Worm (Caenorhabditis elegans): ENCODE measurements around the gene F35D2.3.

The F35D2.3 gene

ce11 chrII:7542952-7543351 lies 27.5 kb upstream of the F35D2.3 start:
- TF ChIP-seq nhr-23 (tag; optimal IDR thresholded peaks at IDR 0.05) (peak; percentile 61), unc-62 (GFP tag; optimal IDR thresholded peaks at IDR 0.05) (no peak)

DNA sequence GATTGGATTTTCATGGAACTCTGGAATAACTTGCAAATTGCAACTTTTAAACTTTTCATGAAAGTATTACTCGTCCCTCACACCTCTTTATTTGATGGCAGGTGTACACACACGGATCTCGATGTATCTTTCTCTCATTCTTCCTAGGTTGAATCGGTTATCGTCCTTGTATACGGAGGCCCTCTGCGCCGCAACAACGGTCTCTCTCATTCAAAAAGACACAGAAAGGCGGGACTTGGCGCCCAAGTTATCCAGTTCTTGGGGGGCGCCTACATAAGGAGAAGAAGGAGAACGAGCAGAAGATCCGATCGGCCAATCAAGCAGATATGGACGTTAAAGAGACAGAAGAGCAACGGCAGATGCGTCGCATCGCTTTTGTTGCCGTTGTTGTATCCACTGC lies 26.6 kb upstream of the F35D2.3 start, which contains the start of gene rol-8:
rol-8 (plus strand) TSS at position 301 of the 400 bp plus-strand sequence.
- TF ChIP-seq tbx-2 (tag; optimal IDR thresholded peaks at IDR 0.05) (no peak), mdl-1 (tag; optimal IDR thresholded peaks at IDR 0.05) (no peak), elt-3 (tag; optimal IDR thresholded peaks at IDR 0.05) (no peak), ama-1 (optimal IDR thresholded peaks at IDR 0.05) (no peak)

- TF ChIP-seq nhr-43 (tag; optimal IDR thresholded peaks at IDR 0.05; ENCODE audit: poor library complexity, severe bottlenecking) (peak; percentile 51), ama-1 (optimal IDR thresholded peaks at IDR 0.05) (peak; percentile 32), aly-2 (tag; optimal IDR thresholded peaks at IDR 0.05) (no peak)
Measured at ce11 chrII:7544782-7545181, 25.6 kb upstream of the F35D2.3 start.

ce11 chrII:7545364-7545763 lies 25.0 kb upstream of the F35D2.3 start:
- TF ChIP-seq zag-1 (tag; optimal IDR thresholded peaks at IDR 0.05): no peak
- TF ChIP-seq nhr-43 (tag; optimal IDR thresholded peaks at IDR 0.05; ENCODE audit: poor library complexity, severe bottlenecking): peak; percentile 33
- TF ChIP-seq skn-1 (tag; optimal IDR thresholded peaks at IDR 0.05): no peak
- no peak for TF ChIP-seq nhr-76 (tag; optimal IDR thresholded peaks at IDR 0.05)
- TF ChIP-seq fkh-10 (GFP tag; optimal IDR thresholded peaks at IDR 0.05): no peak
- no peak for TF ChIP-seq ZK546.5 (tag; optimal IDR thresholded peaks at IDR 0.05)
- TF ChIP-seq jun-1 (tag; optimal IDR thresholded peaks at IDR 0.05): no peak
- TF ChIP-seq nhr-67 (tag; optimal IDR thresholded peaks at IDR 0.05): no peak
- TF ChIP-seq elt-2 (tag; optimal IDR thresholded peaks at IDR 0.05): no peak
- peak; percentile 89 for TF ChIP-seq ama-1 (optimal IDR thresholded peaks at IDR 0.05)
- TF ChIP-seq tbx-2 (tag; optimal IDR thresholded peaks at IDR 0.05): no peak
- no peak for TF ChIP-seq mml-1 (tag; optimal IDR thresholded peaks at IDR 0.05)
- no peak for TF ChIP-seq lin-39 (tag; optimal IDR thresholded peaks at IDR 0.05)
- no peak for TF ChIP-seq nhr-12 (tag; optimal IDR thresholded peaks at IDR 0.05)
- no peak for TF ChIP-seq daf-12 (tag; optimal IDR thresholded peaks at IDR 0.05)
- no peak for TF ChIP-seq ztf-11 (tag; optimal IDR thresholded peaks at IDR 0.05)
- TF ChIP-seq ceh-28 (tag; optimal IDR thresholded peaks at IDR 0.05): peak; percentile 6
- TF ChIP-seq nhr-23 (tag; optimal IDR thresholded peaks at IDR 0.05): peak; percentile 69
- no peak for TF ChIP-seq nhr-11 (tag; optimal IDR thresholded peaks at IDR 0.05)
- no peak for TF ChIP-seq egl-5 (tag; optimal IDR thresholded peaks at IDR 0.05)
- TF ChIP-seq R02D3.7 (tag; optimal IDR thresholded peaks at IDR 0.05): peak; percentile 36
- TF ChIP-seq pqm-1 (tag; optimal IDR thresholded peaks at IDR 0.05): no peak
- no peak for TF ChIP-seq nhr-28 (tag; optimal IDR thresholded peaks at IDR 0.05)
- no peak for TF ChIP-seq pha-4 (tag; optimal IDR thresholded peaks at IDR 0.05)
- TF ChIP-seq egl-27 (tag; optimal IDR thresholded peaks at IDR 0.05): no peak
- no peak for TF ChIP-seq ztf-4 (tag; optimal IDR thresholded peaks at IDR 0.05)
- TF ChIP-seq nhr-237 (tag; optimal IDR thresholded peaks at IDR 0.05): no peak
- TF ChIP-seq eor-1 (tag; optimal IDR thresholded peaks at IDR 0.05): no peak
- no peak for TF ChIP-seq snpc-4 (tag; optimal IDR thresholded peaks at IDR 0.05)
- TF ChIP-seq elt-1 (tag; optimal IDR thresholded peaks at IDR 0.05): no peak
- TF ChIP-seq nhr-25 (tag; optimal IDR thresholded peaks at IDR 0.05): peak; percentile 9
- no peak for TF ChIP-seq lin-15B (tag; optimal IDR thresholded peaks at IDR 0.05)
- no peak for TF ChIP-seq ceh-9 (tag; optimal IDR thresholded peaks at IDR 0.05)
- no peak for TF ChIP-seq ceh-82 (tag; optimal IDR thresholded peaks at IDR 0.05)
- TF ChIP-seq unc-39 (tag; optimal IDR thresholded peaks at IDR 0.05): no peak
- no peak for TF ChIP-seq aly-2 (tag; optimal IDR thresholded peaks at IDR 0.05)
- TF ChIP-seq sea-2 (GFP tag; optimal IDR thresholded peaks at IDR 0.05): no peak
- TF ChIP-seq hmg-11 (tag; optimal IDR thresholded peaks at IDR 0.05): no peak
- no peak for TF ChIP-seq ceh-16 (tag; optimal IDR thresholded peaks at IDR 0.05)
- TF ChIP-seq nhr-77 (tag; optimal IDR thresholded peaks at IDR 0.05): no peak
- no peak for TF ChIP-seq unc-62 (GFP tag; optimal IDR thresholded peaks at IDR 0.05)
- peak; percentile 24 for TF ChIP-seq nfya-1 (tag; optimal IDR thresholded peaks at IDR 0.05; ENCODE audit: insufficient read depth)
- TF ChIP-seq mdl-1 (tag; optimal IDR thresholded peaks at IDR 0.05): no peak
- TF ChIP-seq fos-1 (tag; optimal IDR thresholded peaks at IDR 0.05): no peak
- peak; percentile 29 to 77 (median 72) for TF ChIP-seq elt-3 (tag; optimal IDR thresholded peaks at IDR 0.05)
- no peak for TF ChIP-seq lsy-12 (tag; optimal IDR thresholded peaks at IDR 0.05)
- no peak for TF ChIP-seq fkh-2 (tag; optimal IDR thresholded peaks at IDR 0.05)

Measured in whole organism, L3 larva.